Worm (Caenorhabditis elegans) whole organism, young adult: ENCODE results near the gene C03F11.2.

Source experiments
- F49E8.2 ChIP-seq: sonication (generic microtip); optimal IDR thresholded peaks from 3 replicates; lab custom pipeline; 2017; ENCODE audit warnings: missing genetic modification characterization, mild to moderate bottlenecking, missing compliant biosample characterization, antibody characterized with exemption, moderate library complexity; ENCODE audit not compliant: insufficient read depth
- K12H6.12 ChIP-seq: fragments of 200-800 bp; sonication (Bioruptor generic); optimal IDR thresholded peaks from 2 replicates; lab custom pipeline; 2018; ENCODE audit warnings: mild to moderate bottlenecking, missing genetic modification characterization, missing compliant biosample characterization
- ceh-79 ChIP-seq: sonication (generic microtip); optimal IDR thresholded peaks from 2 replicates; lab custom pipeline; 2017; ENCODE audit warnings: mild to moderate bottlenecking, missing genetic modification characterization, missing compliant biosample characterization
- dpl-1 ChIP-seq: fragments of 150-350 bp; optimal IDR thresholded peaks from 2 replicates; lab custom pipeline; 2014; ENCODE audit warnings: missing biosample characterization, missing genetic modification reagents, missing genetic modification characterization
- hmg-20 ChIP-seq: fragments of 200-800 bp; sonication (Bioruptor generic); IDR thresholded peaks from 2 replicates; pipeline ENCODE4 v1.3.6; 2022; ENCODE audit warnings: missing genetic modification reagents, missing genetic modification characterization, missing compliant biosample characterization
- hsf-1 ChIP-seq: fragments of 200-800 bp; sonication (Bioruptor generic); IDR thresholded peaks from 2 replicates; pipeline ENCODE4 v1.3.6; 2022; ENCODE audit warnings: missing genetic modification reagents, missing genetic modification characterization, missing compliant biosample characterization
- madf-6 ChIP-seq: fragments of 200-800 bp; sonication (Bioruptor generic); IDR thresholded peaks from 2 replicates; pipeline ENCODE4 v1.3.6; 2022; ENCODE audit warnings: missing genetic modification reagents, missing genetic modification characterization, missing compliant biosample characterization
- mxl-1 ChIP-seq: sonication (generic microtip); optimal IDR thresholded peaks from 2 replicates; lab custom pipeline; 2016; ENCODE audit warnings: missing genetic modification characterization, missing compliant biosample characterization
- nfyb-1 ChIP-seq: fragments of 200-800 bp; sonication (Bioruptor generic); IDR thresholded peaks from 2 replicates; pipeline ENCODE4 v1.3.6; 2022; ENCODE audit warnings: missing genetic modification reagents, missing genetic modification characterization, missing compliant biosample characterization
- rcor-1 ChIP-seq: fragments of 200-800 bp; sonication (Bioruptor generic); IDR thresholded peaks from 2 replicates; pipeline ENCODE4 v1.3.6; 2022; ENCODE audit warnings: missing genetic modification reagents, missing genetic modification characterization, missing compliant biosample characterization
- unc-62 ChIP-seq: fragments of 150-350 bp; optimal IDR thresholded peaks from 2 replicates; lab custom pipeline; 2014; ENCODE audit warnings: missing biosample characterization, missing genetic modification reagents, missing genetic modification characterization

DNA sequence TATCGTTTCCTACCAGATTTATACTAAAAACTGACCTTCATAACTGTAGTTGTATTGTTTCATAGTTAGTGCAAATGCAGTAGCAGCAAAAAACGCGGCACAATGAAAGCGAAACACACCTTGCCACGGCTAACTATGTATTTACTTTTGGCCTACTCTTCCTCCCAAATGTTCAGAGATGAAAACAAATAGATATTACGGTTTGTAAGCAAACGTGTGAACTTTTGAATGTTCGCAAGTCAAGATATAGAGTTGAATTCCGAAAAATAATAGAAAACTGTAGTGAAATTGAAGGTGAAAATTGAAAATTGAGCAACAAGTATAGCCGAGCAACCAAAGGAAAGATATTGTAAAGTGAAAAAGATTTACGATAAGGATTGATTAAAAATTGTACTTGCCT lies 33.0 kb downstream of the C03F11.2 start, which contains the start of gene chtl-1:
- no peak for TF ChIP-seq nfyb-1 (GFP tag; lab: Robert Waterston, UW)
- TF ChIP-seq F49E8.2 (tag; lab: Kevin White, UChicago), result no peak
- no peak for TF ChIP-seq unc-62
- TF ChIP-seq rcor-1 (GFP tag; lab: Robert Waterston, UW), result no peak
- TF ChIP-seq K12H6.12 (tag; lab: Kevin White, UChicago), result no peak
- no peak for TF ChIP-seq madf-6 (GFP tag; lab: Robert Waterston, UW)
- no peak for TF ChIP-seq hsf-1
- no peak for TF ChIP-seq hmg-20 (GFP tag; lab: Robert Waterston, UW)
- no peak for TF ChIP-seq mxl-1
- no peak for TF ChIP-seq dpl-1 (GFP tag; lab: Kevin White, UChicago)
- TF ChIP-seq ceh-79 (tag; lab: Kevin White, UChicago), result no peak
